Worm (Caenorhabditis elegans): ENCODE results near the gene arcp-1.

arcp-1 gene

ce11 chrIII:3801379-3801894, 42.2 kb upstream of the arcp-1 start (continued):
- TF ChIP-seq cey-2 (tag; optimal IDR thresholded peaks at IDR 0.05; ENCODE audit: borderline replicate concordance, insufficient read depth): peak; percentile 70
- peak; percentile 86 for TF ChIP-seq spr-1 (tag; optimal IDR thresholded peaks at IDR 0.05)
- peak; percentile 93 for TF ChIP-seq nhr-77 (tag; optimal IDR thresholded peaks at IDR 0.05)
- TF ChIP-seq dpl-1 (GFP tag; optimal IDR thresholded peaks at IDR 0.05): peak; percentile 77
- no peak for TF ChIP-seq tag-97 (GFP tag; IDR thresholded peaks at IDR 0.05)
- peak; percentile 99 to 100 for TF ChIP-seq mdl-1 (tag; optimal IDR thresholded peaks at IDR 0.05)
- TF ChIP-seq aly-2 (tag; optimal IDR thresholded peaks at IDR 0.05): no peak
- TF ChIP-seq hlh-30 (tag; optimal IDR thresholded peaks at IDR 0.05; ENCODE audit: insufficient read depth): peak; percentile 100
- peak; percentile 19 for TF ChIP-seq gei-8 (GFP tag; optimal IDR thresholded peaks at IDR 0.05)
- no peak for TF ChIP-seq ZK546.5 (tag; optimal IDR thresholded peaks at IDR 0.05)
- peak; percentile 59 for TF ChIP-seq spr-3 (GFP tag; optimal IDR thresholded peaks at IDR 0.05)
- TF ChIP-seq mdt-29 (GFP tag; IDR thresholded peaks at IDR 0.05): peak; percentile 86
- TF ChIP-seq zfp-3 (GFP tag; conservative IDR thresholded peaks at IDR 0.05): peak; percentile 74; the same call in 1 of the 2 replicates
- no peak for TF ChIP-seq nhr-237 (tag; optimal IDR thresholded peaks at IDR 0.05)
- TF ChIP-seq unc-130 (GFP tag; optimal IDR thresholded peaks at IDR 0.05): peak; percentile 49
- TF ChIP-seq mxl-2 (GFP tag; conservative IDR thresholded peaks at IDR 0.05): no peak
- peak; percentile 74 for TF ChIP-seq zip-2 (tag; optimal IDR thresholded peaks at IDR 0.05)
- TF ChIP-seq Y48G9A.11 (GFP tag; IDR thresholded peaks at IDR 0.05): no peak
- TF ChIP-seq zfp-2 (tag; optimal IDR thresholded peaks at IDR 0.05): peak; percentile 73
- no peak for TF ChIP-seq F49E8.2 (tag; optimal IDR thresholded peaks at IDR 0.05; ENCODE audit: borderline replicate concordance)
- peak; percentile 37 for TF ChIP-seq egl-27 (tag; optimal IDR thresholded peaks at IDR 0.05)
- TF ChIP-seq nhr-25 (tag; optimal IDR thresholded peaks at IDR 0.05; ENCODE audit: borderline replicate concordance, insufficient read depth): peak; percentile 78
- no peak for TF ChIP-seq nhr-41 (GFP tag; IDR thresholded peaks at IDR 0.05)
- TF ChIP-seq R02D3.7 (tag; optimal IDR thresholded peaks at IDR 0.05): no peak
- TF ChIP-seq mes-2 (tag; optimal IDR thresholded peaks at IDR 0.05; ENCODE audit: poor library complexity, severe bottlenecking): peak; percentile 70
- peak; percentile 71 for TF ChIP-seq lin-38 (GFP tag; IDR thresholded peaks at IDR 0.05)
- TF ChIP-seq F44E2.7 (GFP tag; IDR thresholded peaks at IDR 0.05): no peak
- TF ChIP-seq snpc-4 (tag; optimal IDR thresholded peaks at IDR 0.05): no peak
- TF ChIP-seq F37D6.2 (tag; optimal IDR thresholded peaks at IDR 0.05): peak; percentile 89
- no peak for TF ChIP-seq lin-39 (tag; optimal IDR thresholded peaks at IDR 0.05)
- TF ChIP-seq nhr-76 (tag; optimal IDR thresholded peaks at IDR 0.05): no peak
- TF ChIP-seq Y5F2A.4 (GFP tag; optimal IDR thresholded peaks at IDR 0.05): peak; percentile 3
- no peak for TF ChIP-seq pqm-1 (tag; optimal IDR thresholded peaks at IDR 0.05)
- peak; percentile 36 for TF ChIP-seq lin-1 (GFP tag; IDR thresholded peaks at IDR 0.05)
- peak; percentile 95 for TF ChIP-seq nhr-28 (tag; optimal IDR thresholded peaks at IDR 0.05)
- peak; percentile 26 for TF ChIP-seq skn-1 (tag; optimal IDR thresholded peaks at IDR 0.05)
- peak; percentile 2 to 97 for TF ChIP-seq daf-16 (GFP tag; optimal IDR thresholded peaks at IDR 0.05)
- TF ChIP-seq daf-16 (tag; optimal IDR thresholded peaks at IDR 0.05): peak; percentile 98
- TF ChIP-seq mep-1 (tag; optimal IDR thresholded peaks at IDR 0.05): peak; percentile 97
- TF ChIP-seq rbr-2 (tag; optimal IDR thresholded peaks at IDR 0.05): peak; percentile 97
- peak; percentile 61 for TF ChIP-seq sdz-12 (GFP tag; optimal IDR thresholded peaks at IDR 0.05)
- no peak for TF ChIP-seq Y75B8A.6 (GFP tag; IDR thresholded peaks at IDR 0.05)
- TF ChIP-seq duxl-1 (tag; optimal IDR thresholded peaks at IDR 0.05; ENCODE audit: poor library complexity): peak; percentile 64
- TF ChIP-seq mxl-3 (GFP tag; optimal IDR thresholded peaks at IDR 0.05): peak; percentile 94
- TF ChIP-seq hif-1 (tag; optimal IDR thresholded peaks at IDR 0.05): peak; percentile 61 to 91
- TF ChIP-seq dve-1 (tag; optimal IDR thresholded peaks at IDR 0.05; ENCODE audit: insufficient read depth): peak; percentile 98
- TF ChIP-seq ceh-32 (tag; optimal IDR thresholded peaks at IDR 0.05; ENCODE audit: poor library complexity): peak; percentile 50
- TF ChIP-seq saeg-2 (GFP tag; IDR thresholded peaks at IDR 0.05): peak; percentile 82; the same call in 1 of the 2 replicates
- TF ChIP-seq arid-1 (GFP tag; conservative IDR thresholded peaks at IDR 0.05): peak; percentile 56; the same call in 1 of the 2 replicates

Data from whole organism, L4 larva.